Worm (Caenorhabditis elegans) whole organism, L2 larva: ENCODE results near the gene F31D5.6.
A peak's percentile ranks its signal among the peaks of the same experiment; 100 is the strongest.
"Not testable (repeated sequence)": the region's sequence is repeated elsewhere in the genome, so short reads cannot be mapped to it uniquely, and the experiment has no call there.

ENCODE experiments used
- C34F6.9 ChIP-seq: fragments of 150-350 bp; optimal IDR thresholded peaks from 2 replicates; lab custom pipeline; 2014; ENCODE audit warnings: missing biosample characterization, missing genetic modification characterization
- F13H6.1 ChIP-seq: sonication (generic microtip); optimal IDR thresholded peaks from 2 replicates; lab custom pipeline; 2016; ENCODE audit warnings: missing genetic modification characterization, missing compliant biosample characterization
- R02D3.7 ChIP-seq: fragments of 150-350 bp; optimal IDR thresholded peaks from 2 replicates; lab custom pipeline; 2014; ENCODE audit warnings: missing biosample characterization, missing genetic modification characterization
- ZK546.5 ChIP-seq: sonication (generic microtip); optimal IDR thresholded peaks from 2 replicates; lab custom pipeline; 2017; ENCODE audit warnings: missing biosample characterization, missing genetic modification characterization
- alr-1 ChIP-seq: fragments of 150-350 bp; optimal IDR thresholded peaks from 2 replicates; lab custom pipeline; 2014; ENCODE audit warnings: missing biosample characterization, missing genetic modification characterization
- aly-2 ChIP-seq: fragments of 150-350 bp; optimal IDR thresholded peaks from 2 replicates; lab custom pipeline; 2014; ENCODE audit warnings: missing biosample characterization, missing genetic modification characterization
- ceh-16 ChIP-seq: fragments of 150-350 bp; optimal IDR thresholded peaks from 2 replicates; lab custom pipeline; 2014; ENCODE audit warnings: missing biosample characterization, missing genetic modification characterization
- ceh-82 ChIP-seq: fragments of 150-350 bp; optimal IDR thresholded peaks from 2 replicates; lab custom pipeline; 2014; ENCODE audit warnings: missing biosample characterization, missing genetic modification characterization
- crh-2 ChIP-seq: sonication (generic microtip); optimal IDR thresholded peaks from 2 replicates; lab custom pipeline; 2017; ENCODE audit warnings: missing biosample characterization, missing genetic modification characterization
- dmd-4 ChIP-seq: sonication (generic microtip); optimal IDR thresholded peaks from 2 replicates; lab custom pipeline; 2017; ENCODE audit warnings: missing biosample characterization, missing genetic modification characterization
- elt-1 ChIP-seq: fragments of 150-350 bp; optimal IDR thresholded peaks from 2 replicates; lab custom pipeline; 2014; ENCODE audit warnings: missing biosample characterization, missing genetic modification characterization
- elt-3 ChIP-seq: sonication (generic microtip); optimal IDR thresholded peaks from 2 replicates; lab custom pipeline; 2017; ENCODE audit warnings: missing biosample characterization, missing genetic modification characterization
- lin-39 ChIP-seq: fragments of 150-350 bp; optimal IDR thresholded peaks from 2 replicates; lab custom pipeline; 2014; ENCODE audit warnings: missing biosample characterization, missing genetic modification reagents, missing genetic modification characterization
- lsy-2 ChIP-seq, 2 experiments: fragments of 150-350 bp in 1 of 2; sonication (generic microtip) in 1 of 2; optimal IDR thresholded peaks; 2 replicates each; lab custom pipeline; 2014 to 2017; ENCODE audit warnings: missing biosample characterization in 2 of 2, missing genetic modification characterization in 2 of 2
- mab-5 ChIP-seq: fragments of 150-350 bp; optimal IDR thresholded peaks from 2 replicates; lab custom pipeline; 2014; ENCODE audit warnings: missing biosample characterization, missing genetic modification characterization
- mbf-1 ChIP-seq: sonication (generic microtip); optimal IDR thresholded peaks from 2 replicates; lab custom pipeline; 2017; ENCODE audit warnings: missing biosample characterization, missing genetic modification characterization
- mdl-1 ChIP-seq, 2 experiments: fragments of 150-350 bp in 1 of 2; sonication (generic microtip) in 1 of 2; optimal IDR thresholded peaks; 2 replicates each; lab custom pipeline; 2017; ENCODE audit warnings: missing biosample characterization in 2 of 2, missing genetic modification characterization in 2 of 2
- nhr-10 ChIP-seq: sonication (generic microtip); optimal IDR thresholded peaks from 2 replicates; lab custom pipeline; 2017; ENCODE audit warnings: missing biosample characterization, missing genetic modification characterization
- nhr-11 ChIP-seq: fragments of 150-350 bp; optimal IDR thresholded peaks from 2 replicates; lab custom pipeline; 2014; ENCODE audit warnings: missing biosample characterization, missing genetic modification characterization
- nhr-12 ChIP-seq: fragments of 150-350 bp; optimal IDR thresholded peaks from 2 replicates; lab custom pipeline; 2014; ENCODE audit warnings: missing biosample characterization, missing genetic modification characterization
- nhr-23 ChIP-seq: fragments of 150-350 bp; optimal IDR thresholded peaks from 2 replicates; lab custom pipeline; 2014; ENCODE audit warnings: missing biosample characterization, missing genetic modification reagents, missing genetic modification characterization
- nhr-237 ChIP-seq: fragments of 150-350 bp; optimal IDR thresholded peaks from 2 replicates; lab custom pipeline; 2014; ENCODE audit warnings: missing biosample characterization, missing genetic modification characterization
- nhr-6 ChIP-seq: fragments of 150-350 bp; optimal IDR thresholded peaks from 2 replicates; lab custom pipeline; 2014; ENCODE audit warnings: missing biosample characterization, missing genetic modification characterization
- nhr-77 ChIP-seq: fragments of 150-350 bp; optimal IDR thresholded peaks from 2 replicates; lab custom pipeline; 2014; ENCODE audit warnings: missing biosample characterization, missing genetic modification characterization
- peb-1 ChIP-seq: fragments of 150-350 bp; optimal IDR thresholded peaks from 2 replicates; lab custom pipeline; 2014; ENCODE audit warnings: missing biosample characterization, missing genetic modification characterization
- sem-4 ChIP-seq: fragments of 150-350 bp; optimal IDR thresholded peaks from 2 replicates; lab custom pipeline; 2014; ENCODE audit warnings: missing biosample characterization, missing genetic modification reagents, missing genetic modification characterization
- skn-1 ChIP-seq: sonication (generic microtip); optimal IDR thresholded peaks from 2 replicates; lab custom pipeline; 2017; ENCODE audit warnings: missing biosample characterization, missing genetic modification characterization
- sma-3 ChIP-seq: sonication (generic microtip); optimal IDR thresholded peaks from 2 replicates; lab custom pipeline; 2016; ENCODE audit warnings: missing genetic modification reagents, missing genetic modification characterization, missing compliant biosample characterization
- unc-39 ChIP-seq: fragments of 150-350 bp; optimal IDR thresholded peaks from 2 replicates; lab custom pipeline; 2014; ENCODE audit warnings: missing biosample characterization, missing genetic modification characterization
- unc-55 ChIP-seq: fragments of 150-350 bp; sonication (generic microtip); optimal IDR thresholded peaks from 3 replicates; lab custom pipeline; 2014; ENCODE audit warnings: missing biosample characterization, missing genetic modification reagents, missing genetic modification characterization
- unc-62 ChIP-seq: fragments of 150-350 bp; optimal IDR thresholded peaks from 2 replicates; lab custom pipeline; 2014; ENCODE audit warnings: missing biosample characterization, missing genetic modification reagents, missing genetic modification characterization
- zag-1 ChIP-seq: fragments of 150-350 bp; optimal IDR thresholded peaks from 2 replicates; lab custom pipeline; 2014; ENCODE audit warnings: missing biosample characterization, missing genetic modification characterization
- ztf-1 ChIP-seq: fragments of 200-800 bp; sonication (Bioruptor generic); conservative IDR thresholded peaks from 2 replicates; pipeline ENCODE4 v1.3.6; 2022; ENCODE audit warnings: missing genetic modification characterization, missing compliant biosample characterization

The F31D5.6 gene

DNA sequence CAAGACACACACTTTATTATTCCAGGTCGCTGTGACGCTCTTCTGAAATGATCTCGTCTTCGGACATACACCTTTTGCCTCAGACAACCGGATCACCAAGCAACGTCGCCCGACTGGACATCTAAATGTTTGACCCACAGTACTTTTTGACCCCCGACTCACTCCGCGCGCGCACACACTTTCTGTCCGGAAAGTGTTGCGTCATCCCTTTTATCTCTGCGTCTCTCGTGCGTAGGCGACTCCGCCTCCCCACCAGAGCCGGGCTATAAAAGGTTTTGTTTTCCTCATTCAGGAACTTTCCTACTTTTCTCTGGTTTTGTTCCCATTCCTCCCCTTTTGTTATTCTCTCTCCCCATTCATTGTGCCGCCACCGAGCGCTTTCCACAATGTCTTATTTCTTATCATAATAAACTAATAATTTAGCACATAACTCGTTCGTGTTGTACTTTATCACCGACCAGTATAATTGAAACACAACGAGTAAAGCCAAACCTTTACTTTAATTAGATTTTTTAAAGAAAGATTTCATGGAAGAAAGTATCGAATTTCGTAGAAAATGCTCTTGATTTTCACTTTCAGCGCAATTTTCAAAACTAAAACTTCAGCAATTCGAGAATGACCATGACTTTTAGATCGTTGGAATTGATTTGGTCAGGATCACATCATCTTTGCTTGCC, at the start of gene F31D5.6:
Gene F31D5.6, plus strand, starts transcription at position 627 of the 677 bp plus-strand sequence.
- TF ChIP-seq dmd-4 (no peak), F13H6.1 (tag; lab: Kevin White, UChicago) (no peak), ZK546.5 (tag; lab: Kevin White, UChicago) (no peak), nhr-12 (no peak), elt-1 (tag; lab: Kevin White, UChicago) (no peak), aly-2 (tag; lab: Kevin White, UChicago) (no peak), nhr-6 (no peak), ztf-1 (GFP tag; lab: Robert Waterston, UW) (no peak), R02D3.7 (tag; lab: Kevin White, UChicago) (no peak), zag-1 (tag; lab: Kevin White, UChicago) (no peak), unc-55 (GFP tag; lab: Kevin White, UChicago) (no peak), sem-4 (tag; lab: Kevin White, UChicago) (no peak), nhr-23 (tag; lab: Kevin White, UChicago) (no peak), nhr-237 (tag; lab: Kevin White, UChicago) (no peak), nhr-77 (tag; lab: Kevin White, UChicago) (no peak), peb-1 (tag; lab: Kevin White, UChicago) (no peak), ceh-82 (no peak), lsy-2 (tag; optimal IDR thresholded peaks at IDR 0.05; lab: Kevin White, UChicago) (no peak)

DNA sequence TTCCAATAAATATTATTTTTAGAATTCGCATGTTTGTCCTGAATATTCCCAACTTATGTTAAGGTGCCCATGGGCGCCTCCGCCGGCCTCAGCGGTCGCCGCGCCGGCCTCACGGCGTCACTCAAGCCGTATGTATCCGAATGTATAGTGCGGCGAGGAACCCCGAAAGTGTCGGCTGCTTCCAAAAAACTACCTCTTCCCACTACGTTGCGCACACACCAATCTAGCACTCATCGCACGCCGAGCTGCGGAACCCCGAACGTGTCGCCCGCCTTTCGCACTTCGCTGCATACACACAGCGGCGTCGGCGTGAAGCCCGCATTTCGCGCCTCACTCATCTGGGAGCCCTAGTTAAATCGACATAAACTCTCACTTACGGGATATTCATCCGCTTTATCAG, 41.7 kb upstream of the F31D5.6 start:
- no peak for TF ChIP-seq unc-39
- TF ChIP-seq unc-62 (GFP tag; lab: Kevin White, UChicago) = no peak
- TF ChIP-seq mbf-1 = no peak
- no peak for TF ChIP-seq nhr-11
- TF ChIP-seq aly-2 (tag; lab: Kevin White, UChicago) = no peak
- no peak for TF ChIP-seq mab-5 (tag; lab: Kevin White, UChicago)
- no peak for TF ChIP-seq dmd-4
- TF ChIP-seq peb-1 (tag; lab: Kevin White, UChicago) = no peak
- no peak for TF ChIP-seq zag-1 (tag; lab: Kevin White, UChicago)
- no peak for TF ChIP-seq crh-2 (tag; lab: Kevin White, UChicago)
- TF ChIP-seq elt-3 (tag; lab: Kevin White, UChicago) = no peak
- no peak for TF ChIP-seq sma-3
- TF ChIP-seq elt-1 (tag; lab: Kevin White, UChicago) = no peak
- TF ChIP-seq R02D3.7 (tag; lab: Kevin White, UChicago) = no peak
- no peak for TF ChIP-seq lin-39 (tag; lab: Kevin White, UChicago)

DNA sequence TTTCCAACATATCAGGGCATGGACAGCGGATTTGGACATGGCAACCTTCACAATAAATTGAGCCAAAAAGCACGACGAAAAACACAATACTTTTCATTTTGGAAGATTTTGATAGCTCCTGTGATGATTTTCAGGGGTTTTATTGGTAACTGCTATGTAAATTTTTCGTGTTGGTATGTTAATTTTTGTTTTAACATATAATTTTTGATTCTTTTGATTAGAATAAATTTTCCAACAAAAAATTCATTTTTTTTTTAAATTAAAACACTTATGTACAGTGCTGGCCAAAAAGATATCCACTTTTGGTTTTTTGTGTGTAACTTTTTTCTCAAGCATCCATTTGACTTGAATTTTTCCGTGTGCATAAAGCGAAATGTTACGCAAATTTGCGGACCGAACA, 41.1 kb upstream of the F31D5.6 start, which contains the start of gene R03H10.4:
Gene R03H10.4, minus strand, starts transcription at position 101 of the 400 bp plus-strand sequence.
- not testable (repeated sequence) for TF ChIP-seq mdl-1 (tag; optimal IDR thresholded peaks at IDR 0.05; lab: Kevin White, UChicago); nhr-6; unc-39

DNA sequence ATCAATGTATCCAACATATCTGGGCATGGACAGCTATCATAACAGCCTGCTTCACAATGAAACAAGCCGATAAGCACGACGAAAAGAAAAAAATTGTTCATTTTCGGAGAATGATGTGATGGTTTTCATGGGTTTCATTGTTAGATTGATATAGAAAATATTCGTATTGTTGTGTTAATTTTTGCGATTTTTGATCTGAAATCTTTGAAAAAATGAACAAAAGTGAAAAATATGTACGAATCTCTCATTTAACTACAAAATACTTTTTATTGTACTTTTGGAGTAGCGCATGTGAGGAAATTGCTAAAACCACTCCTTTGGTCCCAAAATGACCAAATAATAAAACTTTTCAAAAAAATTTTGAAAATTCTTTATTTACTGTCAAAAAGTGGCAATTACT, 39.0 kb upstream of the F31D5.6 start, which contains the start of gene R03H10.5:
Gene R03H10.5, minus strand, starts transcription at position 101 of the 400 bp plus-strand sequence.
- TF ChIP-seq nhr-10 (tag; lab: Kevin White, UChicago) (no peak), nhr-12 (no peak), alr-1 (tag; lab: Kevin White, UChicago) (no peak), zag-1 (tag; lab: Kevin White, UChicago) (no peak), ceh-16 (tag; lab: Kevin White, UChicago) (no peak)

DNA sequence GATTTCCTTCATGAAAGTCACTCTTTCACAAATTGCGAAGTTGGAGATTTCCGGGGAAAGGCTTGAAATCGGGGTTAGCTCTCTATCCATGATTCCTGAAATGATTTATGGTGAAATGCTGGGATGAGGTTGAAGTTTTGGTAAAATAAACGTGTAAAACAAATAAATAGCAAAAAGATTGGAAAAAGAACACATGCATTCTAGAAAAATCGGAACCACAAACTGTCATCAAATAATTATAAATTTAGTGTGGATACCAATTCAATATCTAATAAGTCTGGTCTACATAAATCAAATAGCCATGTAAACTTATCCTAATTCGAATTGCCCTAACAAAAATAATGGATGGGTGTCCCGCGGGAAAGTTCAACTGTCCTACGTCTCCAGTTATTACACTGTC, 36.1 kb upstream of the F31D5.6 start, which contains the start of gene R03H10.6:
Gene R03H10.6, minus strand, starts transcription at position 101 of the 400 bp plus-strand sequence.
- TF ChIP-seq nhr-11 = no peak

DNA sequence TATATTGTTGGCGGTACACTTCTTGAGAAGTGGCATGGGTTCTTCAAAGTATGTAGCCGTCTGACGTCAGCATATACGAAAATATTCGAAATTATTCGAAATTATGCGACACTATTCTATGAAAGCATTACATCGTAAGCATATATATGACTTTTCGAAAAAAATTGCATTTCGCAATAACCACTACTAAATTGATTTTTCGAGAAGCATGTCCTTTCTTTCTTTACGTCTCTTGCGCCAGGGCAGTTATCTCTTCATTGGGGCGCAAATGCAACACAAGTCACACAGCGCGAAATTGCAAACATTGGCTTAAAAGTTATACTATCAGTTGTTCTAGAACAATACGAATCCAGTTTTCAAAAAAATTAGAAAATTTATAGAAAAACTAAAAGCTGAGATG, 35.7 kb upstream of the F31D5.6 start:
- TF ChIP-seq nhr-12 (no peak), ztf-1 (GFP tag; lab: Robert Waterston, UW) (no peak), unc-55 (GFP tag; lab: Kevin White, UChicago) (peak; percentile 34), elt-3 (tag; lab: Kevin White, UChicago) (no peak), peb-1 (tag; lab: Kevin White, UChicago) (no peak), nhr-11 (no peak), C34F6.9 (tag; lab: Kevin White, UChicago) (peak; percentile 38), skn-1 (tag; lab: Kevin White, UChicago) (no peak), elt-1 (tag; lab: Kevin White, UChicago) (no peak)
